Worm (Caenorhabditis elegans) whole organism, L2 larva: ENCODE results near the gene R13D11.4.

Source experiments
- C34F6.9 ChIP-seq: fragments of 150-350 bp; optimal IDR thresholded peaks from 2 replicates; lab custom pipeline; 2014; ENCODE audit warnings: missing biosample characterization, missing genetic modification characterization
- F13H6.1 ChIP-seq: sonication (generic microtip); optimal IDR thresholded peaks from 2 replicates; lab custom pipeline; 2016; ENCODE audit warnings: missing genetic modification characterization, missing compliant biosample characterization
- Y55F3AM.14 ChIP-seq: fragments of 200-800 bp; sonication (Bioruptor generic); optimal IDR thresholded peaks from 2 replicates; lab custom pipeline; 2018; ENCODE audit warnings: mild to moderate bottlenecking, missing genetic modification characterization, missing compliant biosample characterization
- ZK546.5 ChIP-seq: sonication (generic microtip); optimal IDR thresholded peaks from 2 replicates; lab custom pipeline; 2017; ENCODE audit warnings: missing biosample characterization, missing genetic modification characterization
- alr-1 ChIP-seq: fragments of 150-350 bp; optimal IDR thresholded peaks from 2 replicates; lab custom pipeline; 2014; ENCODE audit warnings: missing biosample characterization, missing genetic modification characterization
- ama-1 ChIP-seq: fragments of 150-350 bp; optimal IDR thresholded peaks from 2 replicates; lab custom pipeline; 2018; ENCODE audit warnings: inconsistent platforms
- blmp-1 ChIP-seq: sonication (generic microtip); optimal IDR thresholded peaks from 2 replicates; lab custom pipeline; 2017; ENCODE audit warnings: missing genetic modification characterization, mild to moderate bottlenecking, missing compliant biosample characterization, antibody characterized with exemption, moderate library complexity; ENCODE audit not compliant: insufficient read depth
- ceh-16 ChIP-seq: fragments of 150-350 bp; optimal IDR thresholded peaks from 2 replicates; lab custom pipeline; 2014; ENCODE audit warnings: missing biosample characterization, missing genetic modification characterization
- crh-2 ChIP-seq: sonication (generic microtip); optimal IDR thresholded peaks from 2 replicates; lab custom pipeline; 2017; ENCODE audit warnings: missing biosample characterization, missing genetic modification characterization
- dmd-4 ChIP-seq: sonication (generic microtip); optimal IDR thresholded peaks from 2 replicates; lab custom pipeline; 2017; ENCODE audit warnings: missing biosample characterization, missing genetic modification characterization
- elt-1 ChIP-seq: fragments of 150-350 bp; optimal IDR thresholded peaks from 2 replicates; lab custom pipeline; 2014; ENCODE audit warnings: missing biosample characterization, missing genetic modification characterization
- elt-3 ChIP-seq: sonication (generic microtip); optimal IDR thresholded peaks from 2 replicates; lab custom pipeline; 2017; ENCODE audit warnings: missing biosample characterization, missing genetic modification characterization
- fos-1 ChIP-seq: fragments of 150-350 bp; optimal IDR thresholded peaks from 2 replicates; lab custom pipeline; 2014; ENCODE audit warnings: missing biosample characterization, missing genetic modification characterization
- lin-39 ChIP-seq: fragments of 150-350 bp; optimal IDR thresholded peaks from 2 replicates; lab custom pipeline; 2014; ENCODE audit warnings: missing biosample characterization, missing genetic modification reagents, missing genetic modification characterization
- lsy-2 ChIP-seq, 2 experiments: fragments of 150-350 bp in 1 of 2; sonication (generic microtip) in 1 of 2; optimal IDR thresholded peaks; 2 replicates each; lab custom pipeline; 2014 to 2017; ENCODE audit warnings: missing biosample characterization in 2 of 2, missing genetic modification characterization in 2 of 2
- mbf-1 ChIP-seq: sonication (generic microtip); optimal IDR thresholded peaks from 2 replicates; lab custom pipeline; 2017; ENCODE audit warnings: missing biosample characterization, missing genetic modification characterization
- nhr-12 ChIP-seq: fragments of 150-350 bp; optimal IDR thresholded peaks from 2 replicates; lab custom pipeline; 2014; ENCODE audit warnings: missing biosample characterization, missing genetic modification characterization
- nhr-21 ChIP-seq: fragments of 150-350 bp; optimal IDR thresholded peaks from 2 replicates; lab custom pipeline; 2014; ENCODE audit warnings: missing biosample characterization, missing genetic modification characterization
- nhr-23 ChIP-seq: fragments of 150-350 bp; optimal IDR thresholded peaks from 2 replicates; lab custom pipeline; 2014; ENCODE audit warnings: missing biosample characterization, missing genetic modification reagents, missing genetic modification characterization
- nhr-25 ChIP-seq: fragments of 150-350 bp; sonication (generic microtip); optimal IDR thresholded peaks from 3 replicates; lab custom pipeline; 2014; ENCODE audit warnings: missing biosample characterization, missing genetic modification characterization
- nhr-6 ChIP-seq: fragments of 150-350 bp; optimal IDR thresholded peaks from 2 replicates; lab custom pipeline; 2014; ENCODE audit warnings: missing biosample characterization, missing genetic modification characterization
- nhr-77 ChIP-seq: fragments of 150-350 bp; optimal IDR thresholded peaks from 2 replicates; lab custom pipeline; 2014; ENCODE audit warnings: missing biosample characterization, missing genetic modification characterization
- peb-1 ChIP-seq: fragments of 150-350 bp; optimal IDR thresholded peaks from 2 replicates; lab custom pipeline; 2014; ENCODE audit warnings: missing biosample characterization, missing genetic modification characterization
- skn-1 ChIP-seq: sonication (generic microtip); optimal IDR thresholded peaks from 2 replicates; lab custom pipeline; 2017; ENCODE audit warnings: missing biosample characterization, missing genetic modification characterization
- sma-9 ChIP-seq, 2 experiments: fragments of 150-350 bp in 1 of 2; sonication (generic microtip) in 1 of 2; optimal IDR thresholded peaks; 2 replicates each; lab custom pipeline; 2014 to 2016; ENCODE audit warnings: missing genetic modification characterization in 2 of 2, mild to moderate bottlenecking in 1 of 2, missing biosample characterization in 1 of 2, missing compliant biosample characterization in 1 of 2, missing genetic modification reagents in 1 of 2, moderate library complexity in 1 of 2
- snpc-4 ChIP-seq: fragments of 150-350 bp; optimal IDR thresholded peaks from 2 replicates; lab custom pipeline; 2014; ENCODE audit warnings: missing biosample characterization, missing genetic modification characterization
- unc-39 ChIP-seq: fragments of 150-350 bp; optimal IDR thresholded peaks from 2 replicates; lab custom pipeline; 2014; ENCODE audit warnings: missing biosample characterization, missing genetic modification characterization
- unc-55 ChIP-seq: fragments of 150-350 bp; sonication (generic microtip); optimal IDR thresholded peaks from 3 replicates; lab custom pipeline; 2014; ENCODE audit warnings: missing biosample characterization, missing genetic modification reagents, missing genetic modification characterization
- unc-62 ChIP-seq: fragments of 150-350 bp; optimal IDR thresholded peaks from 2 replicates; lab custom pipeline; 2014; ENCODE audit warnings: missing biosample characterization, missing genetic modification reagents, missing genetic modification characterization
- ztf-1 ChIP-seq: fragments of 200-800 bp; sonication (Bioruptor generic); conservative IDR thresholded peaks from 2 replicates; pipeline ENCODE4 v1.3.6; 2022; ENCODE audit warnings: missing genetic modification characterization, missing compliant biosample characterization
- ztf-11 ChIP-seq: sonication (generic microtip); optimal IDR thresholded peaks from 2 replicates; lab custom pipeline; 2017; ENCODE audit warnings: missing biosample characterization, missing genetic modification characterization
- ztf-4 ChIP-seq: fragments of 150-350 bp; optimal IDR thresholded peaks from 2 replicates; lab custom pipeline; 2014; ENCODE audit warnings: missing biosample characterization, missing genetic modification characterization

Gene R13D11.4

ce11 chrV:810281-810862 lies at the start of gene R13D11.4:
Gene R13D11.4, plus strand, starts transcription at chrV:810812.
- TF ChIP-seq unc-55 (GFP tag; lab: Kevin White, UChicago) (peak; percentile 23), unc-39 (tag; lab: Kevin White, UChicago) (no peak), F13H6.1 (tag; lab: Kevin White, UChicago) (peak; percentile 11)

ce11 chrV:761235-761634 lies 49.4 kb upstream of the R13D11.4 start, which contains the start of gene C05E4.15:
Gene C05E4.15, minus strand, starts transcription at chrV:761335.
- TF ChIP-seq ceh-16 (no peak), lin-39 (tag; lab: Kevin White, UChicago) (no peak), sma-9 (GFP tag; optimal IDR thresholded peaks at IDR 0.05; lab: Kevin White, UChicago) (no peak), sma-9 (tag; optimal IDR thresholded peaks at IDR 0.05; lab: Kevin White, UChicago) (no peak), elt-3 (tag; lab: Kevin White, UChicago) (no peak), C34F6.9 (tag; lab: Kevin White, UChicago) (no peak), elt-1 (tag; lab: Kevin White, UChicago) (no peak), snpc-4 (tag; lab: Kevin White, UChicago) (no peak), ztf-1 (GFP tag; lab: Robert Waterston, UW) (no peak), peb-1 (tag; lab: Kevin White, UChicago) (no peak), ztf-4 (no peak)
- TF ChIP-seq, all 48 proteins: peak for 0

- TF ChIP-seq sma-9 (GFP tag; optimal IDR thresholded peaks at IDR 0.05; lab: Kevin White, UChicago) (no peak), sma-9 (tag; optimal IDR thresholded peaks at IDR 0.05; lab: Kevin White, UChicago) (no peak), snpc-4 (tag; lab: Kevin White, UChicago) (no peak), ama-1 (no peak), mbf-1 (tag; lab: Kevin White, UChicago) (no peak), lsy-2 (tag; optimal IDR thresholded peaks at IDR 0.05; lab: Kevin White, UChicago) (no peak), dmd-4 (tag; lab: Kevin White, UChicago) (no peak), unc-39 (tag; lab: Kevin White, UChicago) (no peak), nhr-77 (tag; lab: Kevin White, UChicago) (no peak), unc-55 (GFP tag; lab: Kevin White, UChicago) (no peak)
Observed at ce11 chrV:761882-762281, 48.7 kb upstream of the R13D11.4 start, which contains the start of gene C05E4.12. Gene C05E4.12, minus strand, starts transcription at chrV:761982.

- no peak for TF ChIP-seq ztf-11 (tag; lab: Kevin White, UChicago)
- no peak for TF ChIP-seq ztf-1 (GFP tag; lab: Robert Waterston, UW)
- TF ChIP-seq alr-1 (tag; lab: Kevin White, UChicago), result no peak
- no peak for TF ChIP-seq nhr-77 (tag; lab: Kevin White, UChicago)
- TF ChIP-seq nhr-25 (tag; lab: Kevin White, UChicago), result no peak
Observed at ce11 chrV:762340-762739, 48.3 kb upstream of the R13D11.4 start, which contains the start of gene srp-2. Gene srp-2, plus strand, starts transcription at chrV:762640.

- TF ChIP-seq ZK546.5 (tag; lab: Kevin White, UChicago), result no peak
- no peak for TF ChIP-seq C34F6.9 (tag; lab: Kevin White, UChicago)
- TF ChIP-seq nhr-21, result no peak
- TF ChIP-seq elt-1 (tag; lab: Kevin White, UChicago), result no peak
- no peak for TF ChIP-seq nhr-12 (tag; lab: Kevin White, UChicago)
- TF ChIP-seq crh-2, result no peak
- no peak for TF ChIP-seq nhr-77 (tag; lab: Kevin White, UChicago)
- TF ChIP-seq ztf-4, result no peak
- no peak for TF ChIP-seq snpc-4 (tag; lab: Kevin White, UChicago)
- TF ChIP-seq ztf-11 (tag; lab: Kevin White, UChicago), result no peak
- no peak for TF ChIP-seq unc-62 (GFP tag; lab: Kevin White, UChicago)
- no peak for TF ChIP-seq nhr-6
- TF ChIP-seq elt-3 (tag; lab: Kevin White, UChicago), result no peak
- TF ChIP-seq blmp-1, result no peak
Observed at ce11 chrV:764732-765131, 45.9 kb upstream of the R13D11.4 start, which contains the start of gene str-238. Gene str-238, plus strand, starts transcription at chrV:765032.

- TF ChIP-seq nhr-23 (tag; lab: Kevin White, UChicago) (no peak), Y55F3AM.14 (GFP tag; lab: Kevin White, UChicago) (no peak), unc-39 (tag; lab: Kevin White, UChicago) (no peak), ama-1 (no peak), nhr-12 (tag; lab: Kevin White, UChicago) (no peak), skn-1 (tag; lab: Kevin White, UChicago) (no peak), ztf-4 (no peak), ztf-11 (tag; lab: Kevin White, UChicago) (no peak), fos-1 (tag; lab: Kevin White, UChicago) (no peak)
Observed at ce11 chrV:772210-772609, 38.4 kb upstream of the R13D11.4 start.
